Worm (Caenorhabditis elegans) whole organism, L2 larva: ENCODE results near the gene phat-8.
A peak's percentile ranks its signal among the peaks of the same experiment; 100 is the strongest.

Source experiments
- C34F6.9 ChIP-seq: fragments of 150-350 bp; optimal IDR thresholded peaks from 2 replicates; lab custom pipeline; 2014; ENCODE audit warnings: missing biosample characterization, missing genetic modification characterization
- F13H6.1 ChIP-seq: sonication (generic microtip); optimal IDR thresholded peaks from 2 replicates; lab custom pipeline; 2016; ENCODE audit warnings: missing genetic modification characterization, missing compliant biosample characterization
- R02D3.7 ChIP-seq: fragments of 150-350 bp; optimal IDR thresholded peaks from 2 replicates; lab custom pipeline; 2014; ENCODE audit warnings: missing biosample characterization, missing genetic modification characterization
- Y55F3AM.14 ChIP-seq: fragments of 200-800 bp; sonication (Bioruptor generic); optimal IDR thresholded peaks from 2 replicates; lab custom pipeline; 2018; ENCODE audit warnings: mild to moderate bottlenecking, missing genetic modification characterization, missing compliant biosample characterization
- alr-1 ChIP-seq: fragments of 150-350 bp; optimal IDR thresholded peaks from 2 replicates; lab custom pipeline; 2014; ENCODE audit warnings: missing biosample characterization, missing genetic modification characterization
- aly-2 ChIP-seq: fragments of 150-350 bp; optimal IDR thresholded peaks from 2 replicates; lab custom pipeline; 2014; ENCODE audit warnings: missing biosample characterization, missing genetic modification characterization
- ama-1 ChIP-seq: fragments of 150-350 bp; optimal IDR thresholded peaks from 2 replicates; lab custom pipeline; 2018; ENCODE audit warnings: inconsistent platforms
- blmp-1 ChIP-seq: sonication (generic microtip); optimal IDR thresholded peaks from 2 replicates; lab custom pipeline; 2017; ENCODE audit warnings: missing genetic modification characterization, mild to moderate bottlenecking, missing compliant biosample characterization, antibody characterized with exemption, moderate library complexity; ENCODE audit not compliant: insufficient read depth
- ceh-16 ChIP-seq: fragments of 150-350 bp; optimal IDR thresholded peaks from 2 replicates; lab custom pipeline; 2014; ENCODE audit warnings: missing biosample characterization, missing genetic modification characterization
- crh-2 ChIP-seq: sonication (generic microtip); optimal IDR thresholded peaks from 2 replicates; lab custom pipeline; 2017; ENCODE audit warnings: missing biosample characterization, missing genetic modification characterization
- dmd-4 ChIP-seq: sonication (generic microtip); optimal IDR thresholded peaks from 2 replicates; lab custom pipeline; 2017; ENCODE audit warnings: missing biosample characterization, missing genetic modification characterization
- egl-27 ChIP-seq: sonication (generic microtip); optimal IDR thresholded peaks from 3 replicates; lab custom pipeline; 2017; ENCODE audit warnings: missing biosample characterization, missing genetic modification reagents, missing genetic modification characterization
- elt-1 ChIP-seq: fragments of 150-350 bp; optimal IDR thresholded peaks from 2 replicates; lab custom pipeline; 2014; ENCODE audit warnings: missing biosample characterization, missing genetic modification characterization
- elt-3 ChIP-seq: sonication (generic microtip); optimal IDR thresholded peaks from 2 replicates; lab custom pipeline; 2017; ENCODE audit warnings: missing biosample characterization, missing genetic modification characterization
- fos-1 ChIP-seq: fragments of 150-350 bp; optimal IDR thresholded peaks from 2 replicates; lab custom pipeline; 2014; ENCODE audit warnings: missing biosample characterization, missing genetic modification characterization
- gmeb-1 ChIP-seq: fragments of 150-350 bp; optimal IDR thresholded peaks from 2 replicates; lab custom pipeline; 2014; ENCODE audit warnings: missing biosample characterization, missing genetic modification characterization
- lin-11 ChIP-seq: fragments of 150-350 bp; sonication (generic microtip); optimal IDR thresholded peaks from 2 replicates; lab custom pipeline; 2014; ENCODE audit warnings: missing biosample characterization, missing genetic modification characterization, inconsistent platforms, mixed read lengths
- lin-13 ChIP-seq: fragments of 150-350 bp; optimal IDR thresholded peaks from 2 replicates; lab custom pipeline; 2014; ENCODE audit warnings: missing biosample characterization, missing genetic modification reagents, missing genetic modification characterization
- lsy-2 ChIP-seq, 2 experiments: fragments of 150-350 bp in 1 of 2; sonication (generic microtip) in 1 of 2; optimal IDR thresholded peaks; 2 replicates each; lab custom pipeline; 2014 to 2017; ENCODE audit warnings: missing biosample characterization in 2 of 2, missing genetic modification characterization in 2 of 2
- mbf-1 ChIP-seq: sonication (generic microtip); optimal IDR thresholded peaks from 2 replicates; lab custom pipeline; 2017; ENCODE audit warnings: missing biosample characterization, missing genetic modification characterization
- mdl-1 ChIP-seq, 2 experiments: fragments of 150-350 bp in 1 of 2; sonication (generic microtip) in 1 of 2; optimal IDR thresholded peaks; 2 replicates each; lab custom pipeline; 2017; ENCODE audit warnings: missing biosample characterization in 2 of 2, missing genetic modification characterization in 2 of 2
- nhr-10 ChIP-seq: sonication (generic microtip); optimal IDR thresholded peaks from 2 replicates; lab custom pipeline; 2017; ENCODE audit warnings: missing biosample characterization, missing genetic modification characterization
- nhr-11 ChIP-seq: fragments of 150-350 bp; optimal IDR thresholded peaks from 2 replicates; lab custom pipeline; 2014; ENCODE audit warnings: missing biosample characterization, missing genetic modification characterization
- nhr-12 ChIP-seq: fragments of 150-350 bp; optimal IDR thresholded peaks from 2 replicates; lab custom pipeline; 2014; ENCODE audit warnings: missing biosample characterization, missing genetic modification characterization
- nhr-129 ChIP-seq: fragments of 150-350 bp; optimal IDR thresholded peaks from 2 replicates; lab custom pipeline; 2014; ENCODE audit warnings: missing biosample characterization, missing genetic modification characterization
- nhr-21 ChIP-seq: fragments of 150-350 bp; optimal IDR thresholded peaks from 2 replicates; lab custom pipeline; 2014; ENCODE audit warnings: missing biosample characterization, missing genetic modification characterization
- nhr-237 ChIP-seq: fragments of 150-350 bp; optimal IDR thresholded peaks from 2 replicates; lab custom pipeline; 2014; ENCODE audit warnings: missing biosample characterization, missing genetic modification characterization
- nhr-6 ChIP-seq: fragments of 150-350 bp; optimal IDR thresholded peaks from 2 replicates; lab custom pipeline; 2014; ENCODE audit warnings: missing biosample characterization, missing genetic modification characterization
- peb-1 ChIP-seq: fragments of 150-350 bp; optimal IDR thresholded peaks from 2 replicates; lab custom pipeline; 2014; ENCODE audit warnings: missing biosample characterization, missing genetic modification characterization
- sem-4 ChIP-seq: fragments of 150-350 bp; optimal IDR thresholded peaks from 2 replicates; lab custom pipeline; 2014; ENCODE audit warnings: missing biosample characterization, missing genetic modification reagents, missing genetic modification characterization
- skn-1 ChIP-seq: sonication (generic microtip); optimal IDR thresholded peaks from 2 replicates; lab custom pipeline; 2017; ENCODE audit warnings: missing biosample characterization, missing genetic modification characterization
- sma-3 ChIP-seq: sonication (generic microtip); optimal IDR thresholded peaks from 2 replicates; lab custom pipeline; 2016; ENCODE audit warnings: missing genetic modification reagents, missing genetic modification characterization, missing compliant biosample characterization
- sma-9 ChIP-seq, 2 experiments: fragments of 150-350 bp in 1 of 2; sonication (generic microtip) in 1 of 2; optimal IDR thresholded peaks; 2 replicates each; lab custom pipeline; 2014 to 2016; ENCODE audit warnings: missing genetic modification characterization in 2 of 2, mild to moderate bottlenecking in 1 of 2, missing biosample characterization in 1 of 2, missing compliant biosample characterization in 1 of 2, missing genetic modification reagents in 1 of 2, moderate library complexity in 1 of 2
- snpc-4 ChIP-seq: fragments of 150-350 bp; optimal IDR thresholded peaks from 2 replicates; lab custom pipeline; 2014; ENCODE audit warnings: missing biosample characterization, missing genetic modification characterization
- unc-39 ChIP-seq: fragments of 150-350 bp; optimal IDR thresholded peaks from 2 replicates; lab custom pipeline; 2014; ENCODE audit warnings: missing biosample characterization, missing genetic modification characterization
- unc-55 ChIP-seq: fragments of 150-350 bp; sonication (generic microtip); optimal IDR thresholded peaks from 3 replicates; lab custom pipeline; 2014; ENCODE audit warnings: missing biosample characterization, missing genetic modification reagents, missing genetic modification characterization
- unc-62 ChIP-seq: fragments of 150-350 bp; optimal IDR thresholded peaks from 2 replicates; lab custom pipeline; 2014; ENCODE audit warnings: missing biosample characterization, missing genetic modification reagents, missing genetic modification characterization
- ztf-1 ChIP-seq: fragments of 200-800 bp; sonication (Bioruptor generic); conservative IDR thresholded peaks from 2 replicates; pipeline ENCODE4 v1.3.6; 2022; ENCODE audit warnings: missing genetic modification characterization, missing compliant biosample characterization
- ztf-4 ChIP-seq: fragments of 150-350 bp; optimal IDR thresholded peaks from 2 replicates; lab custom pipeline; 2014; ENCODE audit warnings: missing biosample characterization, missing genetic modification characterization

Gene phat-8

ce11 chrII:12491936-12492335 lies 20.3 kb downstream of the phat-8 start, which contains the start of gene srz-6:
Gene srz-6, plus strand, starts transcription at chrII:12492236.
- TF ChIP-seq fos-1 (tag; lab: Kevin White, UChicago) (no peak), blmp-1 (tag; lab: Kevin White, UChicago) (no peak), elt-3 (tag; lab: Kevin White, UChicago) (no peak), crh-2 (tag; lab: Kevin White, UChicago) (no peak), R02D3.7 (no peak), unc-62 (GFP tag; lab: Kevin White, UChicago) (no peak), nhr-12 (tag; lab: Kevin White, UChicago) (no peak), skn-1 (tag; lab: Kevin White, UChicago) (no peak)
- TF ChIP-seq, all 48 proteins: peak for 0

- TF ChIP-seq unc-62 (GFP tag; lab: Kevin White, UChicago) (no peak), alr-1 (tag; lab: Kevin White, UChicago) (no peak), mbf-1 (tag; lab: Kevin White, UChicago) (no peak)
These were observed 22.5 kb downstream of the phat-8 start for ce11 chrII:12494067-12494477.

ce11 chrII:12494556-12495131 lies 23.0 kb downstream of the phat-8 start, which contains the start of gene col-85:
Gene col-85, minus strand, starts transcription at chrII:12495095.
- TF ChIP-seq lsy-2 (tag; optimal IDR thresholded peaks at IDR 0.05; lab: Kevin White, UChicago) (peak; percentile 68 to 70), nhr-129 (tag; lab: Kevin White, UChicago) (peak; percentile 75), F13H6.1 (tag; lab: Kevin White, UChicago) (peak; percentile 67), sma-3 (GFP tag; lab: Kevin White, UChicago) (peak; percentile 65), elt-1 (tag; lab: Kevin White, UChicago) (no peak), mbf-1 (tag; lab: Kevin White, UChicago) (no peak), dmd-4 (tag; lab: Kevin White, UChicago) (no peak), Y55F3AM.14 (GFP tag; lab: Kevin White, UChicago) (peak; percentile 54), nhr-6 (peak; percentile 47), lin-13 (GFP tag; lab: Kevin White, UChicago) (no peak), ceh-16 (tag; lab: Kevin White, UChicago) (no peak), unc-55 (peak; percentile 71), ama-1 (lab: Kevin White, UChicago) (no peak), C34F6.9 (tag; lab: Kevin White, UChicago) (peak; percentile 56), sem-4 (tag; lab: Kevin White, UChicago) (peak; percentile 46), R02D3.7 (no peak), aly-2 (tag; lab: Kevin White, UChicago) (no peak), nhr-11 (peak; percentile 8), fos-1 (tag; lab: Kevin White, UChicago) (peak; percentile 49), mdl-1 (tag; optimal IDR thresholded peaks at IDR 0.05; lab: Kevin White, UChicago) (no peak), blmp-1 (tag; lab: Kevin White, UChicago) (no peak), alr-1 (tag; lab: Kevin White, UChicago) (no peak), ztf-1 (no peak), nhr-21 (tag; lab: Kevin White, UChicago) (peak; percentile 60), sma-9 (GFP tag; optimal IDR thresholded peaks at IDR 0.05; lab: Kevin White, UChicago) (peak; percentile 85), sma-9 (tag; optimal IDR thresholded peaks at IDR 0.05; lab: Kevin White, UChicago) (no peak), egl-27 (tag; lab: Kevin White, UChicago) (peak; percentile 53), snpc-4 (tag; lab: Kevin White, UChicago) (peak; percentile 92), gmeb-1 (peak; percentile 69), ztf-4 (tag; lab: Kevin White, UChicago) (no peak), crh-2 (tag; lab: Kevin White, UChicago) (peak; percentile 60), lin-11 (tag; lab: Kevin White, UChicago) (peak; percentile 69), nhr-10 (no peak)

- TF ChIP-seq skn-1 (tag; lab: Kevin White, UChicago) (no peak), snpc-4 (tag; lab: Kevin White, UChicago) (no peak), crh-2 (tag; lab: Kevin White, UChicago) (no peak), ztf-4 (tag; lab: Kevin White, UChicago) (no peak), Y55F3AM.14 (GFP tag; lab: Kevin White, UChicago) (no peak), dmd-4 (tag; lab: Kevin White, UChicago) (no peak), sem-4 (tag; lab: Kevin White, UChicago) (no peak), peb-1 (tag; lab: Kevin White, UChicago) (no peak), C34F6.9 (tag; lab: Kevin White, UChicago) (no peak), nhr-237 (no peak), aly-2 (tag; lab: Kevin White, UChicago) (no peak), unc-39 (tag; lab: Kevin White, UChicago) (no peak), nhr-6 (no peak), ztf-1 (no peak), elt-3 (tag; lab: Kevin White, UChicago) (no peak), lin-11 (tag; lab: Kevin White, UChicago) (no peak), mbf-1 (tag; lab: Kevin White, UChicago) (no peak), nhr-10 (no peak), nhr-11 (no peak), sma-9 (GFP tag; optimal IDR thresholded peaks at IDR 0.05; lab: Kevin White, UChicago) (no peak), sma-9 (tag; optimal IDR thresholded peaks at IDR 0.05; lab: Kevin White, UChicago) (no peak)
These were observed 25.4 kb downstream of the phat-8 start, which contains the start of gene T21B4.3 for ce11 chrII:12496981-12497380. Gene T21B4.3, minus strand, starts transcription at chrII:12497081.
